Fruit fly (Drosophila melanogaster) whole organism, adult: Measurements from ENCODE around the gene Yod1.

Experiments
- CG11617 ChIP-seq: fragments of 200-800 bp; sonication (Bioruptor generic); optimal IDR thresholded peaks from 2 replicates; lab custom pipeline; 2017; ENCODE audit warnings: mild to moderate bottlenecking, missing biosample characterization, missing genetic modification reagents, missing genetic modification characterization
- CG12768 ChIP-seq: fragments of 200-800 bp; sonication (Bioruptor generic); optimal IDR thresholded peaks from 2 replicates; lab custom pipeline; 2017; ENCODE audit warnings: missing biosample characterization, missing genetic modification characterization, mild to moderate bottlenecking, moderate library complexity, missing genetic modification reagents
- CG14711 ChIP-seq: fragments of 200-800 bp; sonication (Bioruptor generic); optimal IDR thresholded peaks from 2 replicates; lab custom pipeline; 2018; ENCODE audit warnings: missing biosample characterization, mild to moderate bottlenecking, missing genetic modification characterization, moderate library complexity
- CG1620 ChIP-seq: fragments of 200-800 bp; sonication (Bioruptor generic); optimal IDR thresholded peaks from 2 replicates; lab custom pipeline; 2016; ENCODE audit warnings: missing biosample characterization, missing genetic modification characterization
- CG33017 ChIP-seq: fragments of 200-800 bp; sonication (Bioruptor generic); optimal IDR thresholded peaks from 2 replicates; lab custom pipeline; 2018; ENCODE audit warnings: missing biosample characterization, mild to moderate bottlenecking, missing genetic modification characterization, moderate library complexity
- CG5204 ChIP-seq: fragments of 200-800 bp; sonication (Bioruptor generic); optimal IDR thresholded peaks from 2 replicates; lab custom pipeline; 2016; ENCODE audit warnings: missing biosample characterization, missing genetic modification characterization
- CG7045 ChIP-seq: fragments of 200-800 bp; sonication (Bioruptor generic); optimal IDR thresholded peaks from 2 replicates; lab custom pipeline; 2017; ENCODE audit warnings: missing biosample characterization, mild to moderate bottlenecking, missing genetic modification characterization
- CG7101 ChIP-seq: fragments of 200-800 bp; sonication (Bioruptor generic); optimal IDR thresholded peaks from 2 replicates; lab custom pipeline; 2018; ENCODE audit warnings: missing biosample characterization, mild to moderate bottlenecking, missing genetic modification characterization, moderate library complexity
- Clk ChIP-seq: fragments of 200-800 bp; sonication (Bioruptor generic); optimal IDR thresholded peaks from 2 replicates; lab custom pipeline; 2017; ENCODE audit warnings: missing biosample characterization, missing genetic modification characterization
- Crg-1 ChIP-seq: fragments of 200-800 bp; sonication (Bioruptor generic); optimal IDR thresholded peaks from 2 replicates; lab custom pipeline; 2016; ENCODE audit warnings: missing biosample characterization, missing genetic modification characterization
- Hr96 ChIP-seq: fragments of 200-800 bp; sonication (Bioruptor generic); optimal IDR thresholded peaks from 2 replicates; lab custom pipeline; 2016; ENCODE audit warnings: missing biosample characterization, missing genetic modification characterization
- Mnt ChIP-seq: fragments of 200-800 bp; sonication (Bioruptor generic); optimal IDR thresholded peaks from 2 replicates; lab custom pipeline; 2016; ENCODE audit warnings: missing biosample characterization, mild to moderate bottlenecking, missing genetic modification characterization
- bab1 ChIP-seq: fragments of 200-800 bp; sonication (Bioruptor generic); optimal IDR thresholded peaks from 3 replicates; lab custom pipeline; 2019; ENCODE audit warnings: missing biosample characterization, mild to moderate bottlenecking, missing genetic modification characterization, moderate library complexity
- cic ChIP-seq: fragments of 200-800 bp; sonication (Bioruptor generic); optimal IDR thresholded peaks from 2 replicates; lab custom pipeline; 2017; ENCODE audit warnings: missing biosample characterization, mild to moderate bottlenecking, missing genetic modification characterization, moderate library complexity
- cnc ChIP-seq, 2 experiments: fragments of >200 bp; optimal IDR thresholded peaks; 2 replicates each; lab custom pipeline; 2017
- kay ChIP-seq: fragments of 200-800 bp; sonication (Bioruptor generic); peaks from one replicate; lab custom pipeline; 2016; ENCODE audit warnings: missing biosample characterization, missing genetic modification characterization, borderline replicate concordance
- ovo ChIP-seq: fragments of 200-800 bp; sonication (Bioruptor generic); optimal IDR thresholded peaks from 2 replicates; lab custom pipeline; 2016; ENCODE audit warnings: missing biosample characterization, missing genetic modification characterization
- pad ChIP-seq: fragments of 200-800 bp; sonication (Bioruptor generic); optimal IDR thresholded peaks from 3 replicates; lab custom pipeline; 2017; ENCODE audit warnings: missing biosample characterization, missing genetic modification characterization, mild to moderate bottlenecking, moderate library complexity, missing genetic modification reagents
- tj ChIP-seq: fragments of 200-800 bp; sonication (Bioruptor generic); optimal IDR thresholded peaks from 3 replicates; lab custom pipeline; 2017; ENCODE audit warnings: missing biosample characterization, mild to moderate bottlenecking, missing genetic modification characterization, moderate library complexity
- toe ChIP-seq: fragments of 200-800 bp; sonication (Bioruptor generic); optimal IDR thresholded peaks from 2 replicates; lab custom pipeline; 2016; ENCODE audit warnings: missing biosample characterization, missing genetic modification characterization

Gene Yod1

DNA sequence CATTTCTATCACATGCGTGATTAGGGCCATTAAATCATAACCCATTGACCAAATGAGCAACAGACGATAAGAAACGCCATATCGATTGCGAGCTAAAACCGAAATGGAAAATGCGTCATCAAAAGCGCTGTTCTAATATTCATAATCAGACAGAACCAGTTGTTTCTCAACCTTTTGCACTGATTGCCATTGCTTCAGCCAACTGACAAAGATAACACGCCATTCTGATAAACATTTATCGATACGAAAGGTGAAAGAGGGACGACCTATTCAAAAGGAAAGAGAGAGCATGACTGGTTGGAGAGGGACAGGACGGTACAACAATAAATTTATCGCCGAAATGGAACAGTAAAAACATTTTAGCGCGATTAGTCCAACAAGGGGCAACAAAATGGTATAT lies 43.1 kb downstream of the Yod1 start:
- TF ChIP-seq CG7101 (tag; lab: Kevin White, UChicago) (no peak), cic (GFP tag; lab: Kevin White, UChicago) (peak; percentile 25)

DNA sequence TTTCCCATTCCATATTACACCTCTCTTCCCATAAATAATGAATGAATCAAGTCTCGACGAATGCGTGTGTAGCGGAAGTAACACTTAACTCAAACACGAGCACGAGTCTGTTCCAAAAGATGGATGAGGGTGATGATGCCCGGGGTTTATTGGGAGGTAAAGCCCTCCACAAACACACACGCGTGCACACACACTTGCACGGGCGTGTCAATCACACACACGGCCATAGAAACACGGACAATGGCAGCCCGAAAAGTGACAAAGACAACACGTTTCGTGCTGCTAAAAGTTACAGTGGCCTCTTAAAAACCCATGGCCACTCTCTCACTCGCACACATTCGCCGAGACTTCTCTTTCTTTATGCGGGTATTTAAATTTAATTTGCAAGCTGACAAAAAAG lies 45.2 kb downstream of the Yod1 start:
- TF ChIP-seq Hr96 (GFP tag; lab: Kevin White, UChicago): no peak
- no peak for TF ChIP-seq pad

- TF ChIP-seq ovo (GFP tag; lab: Kevin White, UChicago) (no peak), CG7101 (tag; lab: Kevin White, UChicago) (no peak), Mnt (GFP tag; lab: Kevin White, UChicago) (peak; percentile 15), CG7045 (GFP tag; lab: Kevin White, UChicago) (no peak), tj (GFP tag; lab: Kevin White, UChicago) (peak; percentile 40), cic (GFP tag; lab: Kevin White, UChicago) (peak; percentile 39), CG12768 (GFP tag; lab: Kevin White, UChicago) (peak; percentile 51)
Observed at dm6 chr3L:5180179-5180578, 46.5 kb downstream of the Yod1 start.

DNA sequence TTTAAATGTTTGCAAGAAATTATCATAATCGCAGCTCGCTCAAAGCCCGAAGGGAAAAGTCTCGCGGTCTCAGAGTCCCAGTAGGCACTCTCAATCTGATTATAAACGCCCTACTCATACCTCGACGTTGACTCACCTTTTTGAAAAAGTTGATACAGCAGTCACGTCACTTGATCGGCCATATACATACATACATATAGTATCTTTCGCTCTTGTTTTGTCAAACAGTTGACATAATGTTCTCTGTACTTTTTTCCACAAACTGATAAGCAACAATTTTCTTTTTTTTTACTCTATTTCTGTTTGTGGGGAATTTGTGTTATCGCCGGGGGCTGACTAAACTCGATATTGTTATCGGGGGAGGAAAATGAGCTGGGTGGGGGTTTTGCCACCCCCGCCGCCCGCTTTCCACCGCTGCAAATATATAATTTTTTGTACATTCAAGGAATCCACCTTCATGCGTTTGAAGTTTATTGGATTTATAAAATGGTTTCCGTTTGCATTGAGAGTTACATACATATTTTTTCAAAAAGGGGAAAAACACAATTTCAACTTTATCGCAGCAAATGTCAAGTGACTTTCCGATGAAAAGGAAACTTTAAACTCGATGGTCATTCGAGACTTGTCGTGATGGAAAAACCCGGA lies 47.4 kb downstream of the Yod1 start:
- TF ChIP-seq toe (GFP tag; lab: Kevin White, UChicago): no peak
- TF ChIP-seq tj (GFP tag; lab: Kevin White, UChicago): no peak
- TF ChIP-seq CG7101 (tag; lab: Kevin White, UChicago): peak; percentile 7
- TF ChIP-seq CG1620: no peak
- peak; percentile 79 for TF ChIP-seq kay
- TF ChIP-seq CG5204 (GFP tag; lab: Kevin White, UChicago): no peak
- TF ChIP-seq CG12768 (GFP tag; lab: Kevin White, UChicago): peak; percentile 34
- TF ChIP-seq cic (GFP tag; lab: Kevin White, UChicago): peak; percentile 59
- no peak for TF ChIP-seq bab1 (GFP tag; lab: Kevin White, UChicago)
- no peak for TF ChIP-seq CG11617 (GFP tag; lab: Kevin White, UChicago)
- no peak for TF ChIP-seq CG33017 (tag; lab: Kevin White, UChicago)

- no peak for TF ChIP-seq CG1620
- no peak for TF ChIP-seq CG5204 (GFP tag; lab: Kevin White, UChicago)
- TF ChIP-seq Mnt (GFP tag; lab: Kevin White, UChicago): no peak
- no peak for TF ChIP-seq cic (GFP tag; lab: Kevin White, UChicago)
- no peak for TF ChIP-seq Clk
- TF ChIP-seq ovo (GFP tag; lab: Kevin White, UChicago): no peak
- no peak for TF ChIP-seq CG12768 (GFP tag; lab: Kevin White, UChicago)
- TF ChIP-seq Hr96 (GFP tag; lab: Kevin White, UChicago): no peak
- TF ChIP-seq Crg-1: no peak
- TF ChIP-seq bab1 (GFP tag; lab: Kevin White, UChicago): no peak
- TF ChIP-seq cnc (optimal IDR thresholded peaks at IDR 0.05; lab: Kevin White, UChicago): no peak
- no peak for TF ChIP-seq CG33017 (tag; lab: Kevin White, UChicago)
Observed at dm6 chr3L:5182255-5182993, 48.8 kb downstream of the Yod1 start.

dm6 chr3L:5182994-5183566 lies 49.4 kb downstream of the Yod1 start:
- TF ChIP-seq toe (GFP tag; lab: Kevin White, UChicago) (no peak), Mnt (GFP tag; lab: Kevin White, UChicago) (no peak), CG12768 (GFP tag; lab: Kevin White, UChicago) (no peak), ovo (GFP tag; lab: Kevin White, UChicago) (no peak), Crg-1 (no peak), CG7101 (tag; lab: Kevin White, UChicago) (no peak), CG7045 (GFP tag; lab: Kevin White, UChicago) (no peak), CG14711 (tag; lab: Kevin White, UChicago) (no peak), kay (no peak), CG1620 (no peak), bab1 (GFP tag; lab: Kevin White, UChicago) (no peak), cnc (optimal IDR thresholded peaks at IDR 0.05; lab: Kevin White, UChicago) (no peak), Clk (no peak), CG11617 (GFP tag; lab: Kevin White, UChicago) (no peak), CG33017 (tag; lab: Kevin White, UChicago) (no peak), pad (no peak), cic (GFP tag; lab: Kevin White, UChicago) (no peak), tj (GFP tag; lab: Kevin White, UChicago) (no peak), Hr96 (GFP tag; lab: Kevin White, UChicago) (no peak)
